Worm (Caenorhabditis elegans): ENCODE data around the gene Y53G8B.2.

Y53G8B.2 gene

ce11 chrIII:3103905-3104360, at the start of gene Y53G8B.2:
Gene Y53G8B.2 (minus strand): TSS chrIII:3103955.
- TF ChIP-seq hmg-4 (GFP tag; optimal IDR thresholded peaks at IDR 0.05) (no peak), ceh-36 (tag; optimal IDR thresholded peaks at IDR 0.05) (no peak), pes-1 (GFP tag; IDR thresholded peaks at IDR 0.05) (0 out of 2 replicates have a peak, but pooled peaks have one; percentile 18)

- TF ChIP-seq tbx-37 (GFP tag; conservative IDR thresholded peaks at IDR 0.05) (no peak), B0310.2 (tag; optimal IDR thresholded peaks at IDR 0.05) (no peak), ceh-36 (tag; optimal IDR thresholded peaks at IDR 0.05) (no peak)
Measured at ce11 chrIII:3152848-3153247, 49.1 kb upstream of the Y53G8B.2 start, which contains the start of gene C44B11.6. Gene C44B11.6 (plus strand): TSS chrIII:3153148.

DNA sequence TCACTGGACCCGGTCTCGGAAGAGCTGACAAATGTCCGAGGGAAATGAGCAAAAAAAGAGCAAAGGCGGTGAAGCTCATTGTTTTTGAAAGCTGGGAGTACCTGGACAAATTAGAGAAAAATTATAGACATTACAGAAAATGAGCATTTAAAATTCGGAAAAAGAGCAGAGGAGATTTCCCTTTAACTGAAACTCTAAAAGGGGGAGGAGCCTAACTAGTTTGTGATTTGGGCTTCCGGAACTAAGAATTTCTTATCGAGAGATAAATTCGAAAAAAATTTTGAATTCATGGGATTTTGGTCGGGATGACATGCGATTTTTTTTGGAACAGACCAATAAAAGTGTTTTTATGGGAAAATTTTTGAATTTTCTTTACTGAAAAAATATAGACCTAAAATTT, 39.9 kb upstream of the Y53G8B.2 start, which contains the start of gene C44B11.4:
C44B11.4 (minus strand) TSS at position 101 of the 400 bp plus-strand sequence.
- TF ChIP-seq ceh-36 (tag; optimal IDR thresholded peaks at IDR 0.05), result no peak
- no peak for TF ChIP-seq scrt-1 (GFP tag; IDR thresholded peaks at IDR 0.05)
- TF ChIP-seq F13C5.2 (tag; optimal IDR thresholded peaks at IDR 0.05), result no peak
- no peak for TF ChIP-seq ets-7 (tag; optimal IDR thresholded peaks at IDR 0.05)
- TF ChIP-seq tra-4 (tag; optimal IDR thresholded peaks at IDR 0.05), result no peak
- TF ChIP-seq flt-1 (GFP tag; IDR thresholded peaks at IDR 0.05), result no peak
- no peak for TF ChIP-seq sea-1 (GFP tag; conservative IDR thresholded peaks at IDR 0.05)
- TF ChIP-seq pes-1 (GFP tag; IDR thresholded peaks at IDR 0.05), result no peak
- no peak for TF ChIP-seq ceh-13 (GFP tag; optimal IDR thresholded peaks at IDR 0.05)
- no peak for TF ChIP-seq hmg-4 (GFP tag; optimal IDR thresholded peaks at IDR 0.05)
- no peak for TF ChIP-seq hnd-1 (tag; optimal IDR thresholded peaks at IDR 0.05)
- no peak for TF ChIP-seq tbx-11 (GFP tag; IDR thresholded peaks at IDR 0.05)
- no peak for TF ChIP-seq ama-1 (optimal IDR thresholded peaks at IDR 0.05)

DNA sequence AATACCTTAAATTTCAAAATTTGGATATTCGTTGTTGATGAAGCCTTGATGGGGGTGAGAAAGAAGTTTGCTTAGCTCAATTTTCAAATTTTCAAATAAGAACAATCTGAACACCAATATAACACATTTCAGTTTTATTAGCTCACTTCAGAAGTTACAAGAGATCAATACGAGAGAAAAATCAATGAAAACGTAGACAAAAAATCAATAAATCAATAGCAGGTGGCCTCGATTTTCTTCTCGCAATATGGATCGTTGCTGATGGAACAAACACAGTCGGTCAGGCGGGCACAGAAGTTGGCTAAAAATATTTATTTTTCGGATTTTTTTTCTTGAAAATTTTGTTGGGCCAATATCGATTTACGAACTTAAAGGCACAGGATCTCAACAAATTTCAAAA, 38.3 kb upstream of the Y53G8B.2 start:
- TF ChIP-seq hnd-1 (tag; optimal IDR thresholded peaks at IDR 0.05) (no peak), ets-7 (tag; optimal IDR thresholded peaks at IDR 0.05) (no peak), tra-4 (tag; optimal IDR thresholded peaks at IDR 0.05) (no peak), B0310.2 (tag; optimal IDR thresholded peaks at IDR 0.05) (no peak), sea-1 (GFP tag; conservative IDR thresholded peaks at IDR 0.05) (no peak), F13C5.2 (tag; optimal IDR thresholded peaks at IDR 0.05) (no peak), tbx-11 (GFP tag; IDR thresholded peaks at IDR 0.05) (no peak), ceh-36 (tag; optimal IDR thresholded peaks at IDR 0.05) (no peak), hmbx-1 (tag; optimal IDR thresholded peaks at IDR 0.05) (no peak), ama-1 (optimal IDR thresholded peaks at IDR 0.05) (no peak), aly-1 (tag; optimal IDR thresholded peaks at IDR 0.05) (no peak)

ce11 chrIII:3140227-3140626, 36.5 kb upstream of the Y53G8B.2 start:
- TF ChIP-seq tbx-37 (GFP tag; conservative IDR thresholded peaks at IDR 0.05), result no peak
- no peak for TF ChIP-seq hmg-4 (GFP tag; optimal IDR thresholded peaks at IDR 0.05)
- TF ChIP-seq ama-1 (optimal IDR thresholded peaks at IDR 0.05), result no peak
- TF ChIP-seq tra-4 (tag; optimal IDR thresholded peaks at IDR 0.05), result no peak
- no peak for TF ChIP-seq tbx-11 (GFP tag; IDR thresholded peaks at IDR 0.05)
- no peak for TF ChIP-seq flt-1 (GFP tag; IDR thresholded peaks at IDR 0.05)

- no peak for TF ChIP-seq B0310.2 (tag; optimal IDR thresholded peaks at IDR 0.05)
- TF ChIP-seq tra-4 (tag; optimal IDR thresholded peaks at IDR 0.05), result no peak
- TF ChIP-seq hmg-4 (GFP tag; optimal IDR thresholded peaks at IDR 0.05), result no peak
- no peak for TF ChIP-seq ama-1 (optimal IDR thresholded peaks at IDR 0.05)
- TF ChIP-seq tbx-37 (GFP tag; conservative IDR thresholded peaks at IDR 0.05), result no peak
- no peak for TF ChIP-seq scrt-1 (GFP tag; IDR thresholded peaks at IDR 0.05)
- TF ChIP-seq ets-7 (tag; optimal IDR thresholded peaks at IDR 0.05), result no peak
- no peak for TF ChIP-seq hnd-1 (tag; optimal IDR thresholded peaks at IDR 0.05)
- no peak for TF ChIP-seq F13C5.2 (tag; optimal IDR thresholded peaks at IDR 0.05)
- TF ChIP-seq flt-1 (GFP tag; IDR thresholded peaks at IDR 0.05), result no peak
- TF ChIP-seq tbx-11 (GFP tag; IDR thresholded peaks at IDR 0.05), result no peak
Measured at ce11 chrIII:3139144-3139543, 35.4 kb upstream of the Y53G8B.2 start, which contains the start of gene mec-12. Gene mec-12 (minus strand): TSS chrIII:3139234.

DNA sequence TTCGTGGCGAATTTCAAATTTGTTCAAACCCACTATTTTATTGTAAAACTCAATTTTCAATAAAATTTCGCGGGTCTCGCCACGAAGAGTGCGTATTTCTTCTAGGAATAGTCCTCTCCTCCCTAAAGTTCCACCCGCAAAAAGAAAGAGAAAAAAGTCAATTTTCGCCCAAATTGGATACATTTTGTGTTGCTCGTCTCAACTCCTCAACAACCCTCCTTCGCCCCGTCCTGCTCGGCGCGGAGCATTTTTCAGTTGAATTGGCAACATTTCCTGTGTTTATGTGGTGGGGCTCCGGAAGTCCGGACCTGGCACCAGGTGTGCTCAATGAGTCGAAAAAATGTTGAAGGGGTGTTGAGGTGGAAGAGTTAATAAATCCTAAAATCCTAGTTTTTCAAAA, 34.3 kb upstream of the Y53G8B.2 start:
- TF ChIP-seq tbx-11 (GFP tag; IDR thresholded peaks at IDR 0.05), result no peak
- no peak for TF ChIP-seq hmg-4 (GFP tag; optimal IDR thresholded peaks at IDR 0.05)
- no peak for TF ChIP-seq B0310.2 (tag; optimal IDR thresholded peaks at IDR 0.05)
- no peak for TF ChIP-seq pes-1 (GFP tag; IDR thresholded peaks at IDR 0.05)
- no peak for TF ChIP-seq ets-7 (tag; optimal IDR thresholded peaks at IDR 0.05)
- no peak for TF ChIP-seq aly-1 (tag; optimal IDR thresholded peaks at IDR 0.05)

- TF ChIP-seq B0310.2 (tag; optimal IDR thresholded peaks at IDR 0.05) (no peak), hmg-4 (GFP tag; optimal IDR thresholded peaks at IDR 0.05) (no peak), flt-1 (GFP tag; IDR thresholded peaks at IDR 0.05) (no peak), hnd-1 (tag; optimal IDR thresholded peaks at IDR 0.05) (no peak), tra-4 (tag; optimal IDR thresholded peaks at IDR 0.05) (no peak), aly-1 (tag; optimal IDR thresholded peaks at IDR 0.05) (no peak), ama-1 (optimal IDR thresholded peaks at IDR 0.05) (no peak), scrt-1 (GFP tag; IDR thresholded peaks at IDR 0.05) (no peak), ets-7 (tag; optimal IDR thresholded peaks at IDR 0.05) (no peak), sea-1 (GFP tag; conservative IDR thresholded peaks at IDR 0.05) (no peak), ceh-13 (GFP tag; optimal IDR thresholded peaks at IDR 0.05) (no peak), tbx-11 (GFP tag; IDR thresholded peaks at IDR 0.05) (no peak), hmbx-1 (tag; optimal IDR thresholded peaks at IDR 0.05) (no peak), F13C5.2 (tag; optimal IDR thresholded peaks at IDR 0.05) (no peak)
Measured at ce11 chrIII:3136325-3137001, 32.7 kb upstream of the Y53G8B.2 start.

Measured in whole organism, early embryonic.